Fruit fly (Drosophila melanogaster) Kc167 (cell line): ENCODE measurements around the gene rno.

Source experiments
- Myc ChIP-seq: fragments of >200 bp; optimal IDR thresholded peaks from 2 replicates; lab custom pipeline; 2017; ENCODE audit warnings: missing external identifiers
- Sin3A ChIP-seq: fragments of >200 bp; optimal IDR thresholded peaks from 2 replicates; lab custom pipeline; 2018; ENCODE audit warnings: missing external identifiers
- h ChIP-seq: fragments of >200 bp; optimal IDR thresholded peaks from 3 replicates; lab custom pipeline; 2018; ENCODE audit warnings: missing external identifiers
- insv ChIP-seq: fragments of >200 bp; optimal IDR thresholded peaks from 3 replicates; lab custom pipeline; 2018; ENCODE audit warnings: missing external identifiers
- psq ChIP-seq: fragments of >200 bp; optimal IDR thresholded peaks from 2 replicates; lab custom pipeline; 2017; ENCODE audit warnings: missing external identifiers
- ttk ChIP-seq: sonication (Bioruptor generic); optimal IDR thresholded peaks from 2 replicates; lab custom pipeline; 2017; ENCODE audit warnings: missing external identifiers

rno gene

DNA sequence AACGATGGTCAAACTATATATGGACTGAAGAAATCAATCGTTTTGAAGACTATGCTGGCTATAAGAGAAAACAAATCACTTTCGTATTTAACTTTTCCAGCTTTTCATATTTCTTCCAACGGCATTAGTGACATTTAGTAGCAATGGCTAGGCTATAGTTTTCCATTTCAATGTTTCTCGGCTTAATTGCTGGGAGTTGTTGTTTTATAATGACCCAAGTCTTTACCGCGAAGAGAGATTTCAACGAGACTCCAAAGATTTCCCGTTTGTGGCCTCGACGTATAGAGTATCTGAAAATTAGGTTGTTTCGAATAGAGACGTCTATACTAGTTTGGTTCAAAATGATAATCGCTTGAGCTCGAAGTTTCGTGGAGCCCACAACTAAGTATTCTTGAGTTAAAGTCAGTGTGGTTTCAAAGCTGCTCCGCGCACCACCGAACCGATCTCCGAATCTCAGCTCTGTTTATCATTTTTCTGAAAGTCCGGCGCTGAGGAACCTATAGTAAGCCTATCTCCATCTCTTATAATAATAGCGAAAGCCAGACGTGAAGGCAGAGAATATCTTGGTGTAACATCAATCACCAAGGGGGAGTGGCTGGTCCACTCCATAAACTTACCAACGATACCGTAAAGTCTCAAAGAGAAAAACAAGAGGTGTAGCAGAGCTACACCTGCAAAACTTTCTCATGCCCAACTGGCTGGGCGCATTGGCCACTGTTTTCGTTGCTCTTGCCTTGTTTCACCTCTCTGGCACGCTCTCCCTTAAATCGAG lies 19.9 kb downstream of the rno start, which contains the start of gene CG13875:
CG13875 (plus strand) TSS at position 434 of the 772 bp plus-strand sequence.
- TF ChIP-seq insv (lab: Kevin White, UChicago) (no peak), psq (lab: Kevin White, UChicago) (no peak), Myc (lab: Kevin White, UChicago) (no peak), ttk (lab: Kevin White, UChicago) (no peak)

DNA sequence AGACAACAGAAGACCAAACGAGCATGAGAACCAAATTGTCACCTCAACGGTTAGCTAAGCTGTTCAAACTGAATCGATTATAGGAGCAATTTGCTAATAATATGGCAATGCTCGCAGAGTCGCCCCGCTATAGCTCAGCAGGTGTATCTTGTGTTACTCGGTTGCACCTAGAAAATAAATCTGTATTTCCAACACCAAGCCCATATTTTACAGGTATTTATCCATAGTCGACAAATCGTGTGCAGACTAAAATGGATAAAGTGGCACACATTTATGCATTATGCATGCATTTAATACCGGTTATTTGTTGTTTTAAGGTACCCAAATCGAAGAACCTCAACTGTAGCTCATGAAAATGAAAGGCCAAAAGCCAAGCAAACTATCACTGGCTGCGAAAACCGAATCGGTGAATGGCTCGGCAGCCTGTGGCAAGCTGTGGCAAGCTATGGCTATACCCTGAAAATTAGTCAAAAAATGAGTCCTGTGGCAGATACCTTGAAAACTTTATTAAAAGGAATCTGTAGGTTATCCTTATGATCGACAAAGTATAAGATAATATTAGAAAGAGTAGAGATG lies 20.6 kb downstream of the rno start, which contains the start of gene Vdup1:
Vdup1 (minus strand) TSS at position 51 of the 576 bp plus-strand sequence.
- TF ChIP-seq insv (lab: Kevin White, UChicago) (no peak), psq (lab: Kevin White, UChicago) (no peak), Myc (lab: Kevin White, UChicago) (no peak), ttk (lab: Kevin White, UChicago) (no peak), Sin3A (lab: Kevin White, UChicago) (no peak), h (lab: Kevin White, UChicago) (no peak)

DNA sequence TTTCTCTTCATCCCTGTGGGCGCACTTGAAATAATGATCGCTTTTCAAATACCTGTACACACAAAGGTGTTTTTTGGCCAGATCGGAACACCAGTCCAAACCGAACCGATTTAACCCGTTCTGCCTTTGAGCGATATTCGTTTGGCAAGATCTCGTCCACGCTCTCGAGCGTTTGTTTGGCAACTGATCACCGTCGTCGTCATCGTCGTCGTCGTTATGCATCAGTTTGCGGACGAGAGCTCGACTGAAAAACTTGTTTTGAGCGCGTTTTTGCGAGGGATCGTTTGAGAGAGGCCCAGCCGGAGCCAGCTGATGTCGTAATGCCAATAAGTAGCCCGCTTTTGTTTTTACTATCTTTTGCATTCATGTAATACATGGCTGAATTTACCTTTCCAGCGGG lies 21.1 kb downstream of the rno start:
- no peak for TF ChIP-seq insv (lab: Kevin White, UChicago)
- no peak for TF ChIP-seq psq (lab: Kevin White, UChicago)
- TF ChIP-seq Myc (lab: Kevin White, UChicago), result no peak
- TF ChIP-seq ttk (lab: Kevin White, UChicago), result no peak
- TF ChIP-seq Sin3A (lab: Kevin White, UChicago), result no peak
- no peak for TF ChIP-seq h (lab: Kevin White, UChicago)

DNA sequence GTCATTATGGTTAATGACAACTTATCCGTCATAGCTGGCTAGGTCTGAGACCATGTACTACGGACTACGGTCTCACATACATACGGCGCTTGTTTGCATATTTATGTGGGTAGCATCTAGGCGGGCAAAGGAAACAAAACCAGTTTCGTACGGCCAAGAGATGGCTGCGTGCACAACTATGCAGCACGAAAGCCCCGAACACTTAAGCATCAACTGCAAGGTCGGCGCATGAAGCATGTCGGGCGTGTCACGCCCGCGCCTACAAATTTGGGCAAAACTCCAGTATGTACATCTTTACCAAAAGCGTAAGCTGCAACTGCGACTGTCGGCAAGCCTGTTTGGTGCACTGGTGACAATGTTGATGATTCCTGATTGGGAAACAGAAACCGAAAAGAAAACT lies 21.6 kb downstream of the rno start:
- TF ChIP-seq Myc (lab: Kevin White, UChicago), result no peak
- no peak for TF ChIP-seq Sin3A (lab: Kevin White, UChicago)
- no peak for TF ChIP-seq ttk (lab: Kevin White, UChicago)
- TF ChIP-seq psq (lab: Kevin White, UChicago), result no peak
- no peak for TF ChIP-seq insv (lab: Kevin White, UChicago)
- no peak for TF ChIP-seq h (lab: Kevin White, UChicago)

dm6 chr3L:175949-176348 lies 23.6 kb downstream of the rno start, which contains the start of gene CG7049:
Gene CG7049, minus strand, starts transcription at chr3L:176228.
- TF ChIP-seq Sin3A (lab: Kevin White, UChicago), result no peak
- TF ChIP-seq ttk (lab: Kevin White, UChicago), result no peak
- TF ChIP-seq insv (lab: Kevin White, UChicago), result no peak
- TF ChIP-seq h (lab: Kevin White, UChicago), result no peak
- TF ChIP-seq psq (lab: Kevin White, UChicago), result no peak
- TF ChIP-seq Myc (lab: Kevin White, UChicago), result no peak

dm6 chr3L:174501-174900 lies 25.1 kb downstream of the rno start:
- TF ChIP-seq psq (lab: Kevin White, UChicago) (no peak), h (lab: Kevin White, UChicago) (no peak)

DNA sequence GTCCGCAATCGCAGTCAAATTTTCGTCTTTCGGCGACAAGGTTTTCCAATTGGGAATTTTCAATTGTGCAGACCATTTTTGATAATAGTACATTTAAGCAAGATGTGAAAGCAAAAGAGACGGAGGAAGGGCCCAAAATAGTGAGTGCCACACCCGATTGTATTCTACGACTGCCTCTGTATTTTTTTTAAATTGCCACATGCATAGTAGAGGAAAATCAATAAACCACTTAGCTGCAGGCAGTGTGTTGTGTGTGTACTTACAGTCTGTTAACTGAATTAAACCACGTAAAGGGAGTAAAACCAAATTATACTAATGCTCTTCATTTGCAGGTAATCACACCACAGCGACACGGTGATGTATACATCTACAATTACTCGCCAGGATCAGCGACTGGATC lies 27.8 kb downstream of the rno start:
- TF ChIP-seq insv (lab: Kevin White, UChicago), result no peak
- TF ChIP-seq Myc (lab: Kevin White, UChicago), result no peak
- no peak for TF ChIP-seq Sin3A (lab: Kevin White, UChicago)
- TF ChIP-seq h (lab: Kevin White, UChicago), result no peak
- no peak for TF ChIP-seq ttk (lab: Kevin White, UChicago)
- TF ChIP-seq psq (lab: Kevin White, UChicago), result no peak

- TF ChIP-seq Myc (lab: Kevin White, UChicago), result no peak
- no peak for TF ChIP-seq ttk (lab: Kevin White, UChicago)
- TF ChIP-seq insv (lab: Kevin White, UChicago), result no peak
- TF ChIP-seq h (lab: Kevin White, UChicago), result no peak
- TF ChIP-seq psq (lab: Kevin White, UChicago), result no peak
- TF ChIP-seq Sin3A (lab: Kevin White, UChicago), result no peak
Observed at dm6 chr3L:166789-167132, 32.8 kb downstream of the rno start.

- no peak for TF ChIP-seq h (lab: Kevin White, UChicago)
- TF ChIP-seq Myc (lab: Kevin White, UChicago), result no peak
- no peak for TF ChIP-seq ttk (lab: Kevin White, UChicago)
- TF ChIP-seq insv (lab: Kevin White, UChicago), result no peak
Observed at dm6 chr3L:165981-166788, 33.4 kb downstream of the rno start.

DNA sequence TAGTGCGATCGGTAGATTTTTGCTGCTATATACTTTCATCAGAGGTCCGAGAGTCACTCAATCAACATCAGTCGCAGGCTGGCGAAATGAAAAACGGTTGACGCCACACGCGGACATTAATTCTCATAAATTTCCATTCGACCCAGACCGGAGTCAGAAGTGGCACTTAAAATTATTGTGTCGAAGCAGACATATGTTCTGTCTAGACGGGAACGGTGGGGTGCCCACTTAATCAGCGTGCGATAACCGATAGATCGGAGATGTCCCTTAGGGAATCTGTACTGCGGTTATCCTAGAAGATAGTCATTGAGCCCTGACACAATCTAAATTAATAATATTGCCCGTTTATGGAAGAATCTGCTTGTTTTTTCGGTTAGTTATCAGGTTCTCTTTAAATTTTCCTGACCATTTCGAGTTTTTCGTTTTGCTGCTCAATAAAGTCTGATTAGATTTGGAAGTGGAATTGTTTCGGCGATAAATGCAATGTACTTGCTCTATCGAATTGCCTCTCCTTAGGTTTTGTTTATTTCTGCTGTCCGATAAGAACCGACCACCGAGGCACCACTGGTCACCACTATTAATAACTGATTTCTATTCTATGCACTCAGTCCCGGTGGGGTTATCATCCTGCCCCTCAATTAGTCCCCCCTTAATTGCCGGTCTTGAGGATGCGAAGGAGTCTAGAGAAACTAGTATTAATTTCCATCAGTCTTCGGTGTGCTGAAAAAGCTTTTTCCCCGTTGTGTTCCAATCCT lies 37.6 kb downstream of the rno start:
- TF ChIP-seq Sin3A (lab: Kevin White, UChicago), result no peak
- no peak for TF ChIP-seq psq (lab: Kevin White, UChicago)
- TF ChIP-seq h (lab: Kevin White, UChicago), result no peak
- TF ChIP-seq ttk (lab: Kevin White, UChicago), result no peak
- TF ChIP-seq insv (lab: Kevin White, UChicago), result no peak
- no peak for TF ChIP-seq Myc (lab: Kevin White, UChicago)
